Fruit fly (Drosophila melanogaster): ENCODE results near the gene CG13367.

dm6 chrX:623357-623756 is 21.2 kb upstream of the CG13367 start, which contains the start of gene CG13369:
- TF ChIP-seq insv (optimal IDR thresholded peaks at IDR 0.05), result no peak
- TF ChIP-seq psq (optimal IDR thresholded peaks at IDR 0.05), result no peak
- TF ChIP-seq h (optimal IDR thresholded peaks at IDR 0.05), result no peak
- no peak for TF ChIP-seq Sin3A (optimal IDR thresholded peaks at IDR 0.05)
- TF ChIP-seq Myc (optimal IDR thresholded peaks at IDR 0.05), result no peak

All from Kc167 (cell line).